Worm (Caenorhabditis elegans) whole organism, L3 larva: Measurements from ENCODE around the gene Y56A3A.41.

Experiments used
- R02D3.7 ChIP-seq: fragments of 150-350 bp; optimal IDR thresholded peaks from 2 replicates; lab custom pipeline; 2014; ENCODE audit warnings: missing biosample characterization, missing genetic modification characterization
- ZK546.5 ChIP-seq: sonication (generic microtip); optimal IDR thresholded peaks from 2 replicates; lab custom pipeline; 2017; ENCODE audit warnings: missing biosample characterization, missing genetic modification characterization
- aly-2 ChIP-seq: fragments of 150-350 bp; optimal IDR thresholded peaks from 2 replicates; lab custom pipeline; 2014; ENCODE audit warnings: missing biosample characterization, missing genetic modification characterization
- ama-1 ChIP-seq: fragments of 150-350 bp; optimal IDR thresholded peaks from 2 replicates; lab custom pipeline; 2018
- ceh-16 ChIP-seq: sonication (generic microtip); optimal IDR thresholded peaks from 2 replicates; lab custom pipeline; 2017; ENCODE audit warnings: missing biosample characterization, missing genetic modification characterization
- ceh-28 ChIP-seq: fragments of 150-350 bp; optimal IDR thresholded peaks from 2 replicates; lab custom pipeline; 2014; ENCODE audit warnings: missing biosample characterization, missing genetic modification reagents, missing genetic modification characterization
- ceh-82 ChIP-seq: fragments of 150-350 bp; optimal IDR thresholded peaks from 2 replicates; lab custom pipeline; 2014; ENCODE audit warnings: missing biosample characterization, missing genetic modification characterization
- elt-3 ChIP-seq, 3 experiments: fragments of 150-350 bp in 1 of 3; sonication (generic microtip) in 2 of 3; optimal IDR thresholded peaks; 2 replicates in 2 of 3; 4 replicates in 1 of 3; lab custom pipeline; 2014 to 2017; ENCODE audit warnings: missing biosample characterization in 3 of 3, missing genetic modification characterization in 3 of 3
- eor-1 ChIP-seq, 2 experiments: fragments of 150-350 bp; optimal IDR thresholded peaks; 2 replicates each; lab custom pipeline; 2014 to 2018; ENCODE audit warnings: missing biosample characterization in 2 of 2, missing genetic modification characterization in 2 of 2
- fkh-10 ChIP-seq: sonication (generic microtip); optimal IDR thresholded peaks from 2 replicates; lab custom pipeline; 2017; ENCODE audit warnings: missing biosample characterization, missing genetic modification reagents, missing genetic modification characterization
- fos-1 ChIP-seq: fragments of 150-350 bp; optimal IDR thresholded peaks from 2 replicates; lab custom pipeline; 2014; ENCODE audit warnings: missing biosample characterization, missing genetic modification characterization
- hmg-11 ChIP-seq: sonication (generic microtip); optimal IDR thresholded peaks from 2 replicates; lab custom pipeline; 2016; ENCODE audit warnings: missing genetic modification characterization, missing compliant biosample characterization
- jun-1 ChIP-seq: fragments of 150-350 bp; optimal IDR thresholded peaks from 2 replicates; lab custom pipeline; 2014; ENCODE audit warnings: missing biosample characterization, missing genetic modification reagents, missing genetic modification characterization
- lin-15B ChIP-seq: fragments of 150-350 bp; optimal IDR thresholded peaks from 2 replicates; lab custom pipeline; 2014; ENCODE audit warnings: missing biosample characterization, missing genetic modification characterization
- lin-39 ChIP-seq: fragments of 150-350 bp; optimal IDR thresholded peaks from 2 replicates; lab custom pipeline; 2018; ENCODE audit warnings: missing biosample characterization, missing genetic modification reagents, missing genetic modification characterization
- lsy-12 ChIP-seq: sonication (generic microtip); optimal IDR thresholded peaks from 2 replicates; lab custom pipeline; 2016; ENCODE audit warnings: mild to moderate bottlenecking, missing genetic modification characterization, missing compliant biosample characterization
- nfya-1 ChIP-seq: sonication (generic microtip); optimal IDR thresholded peaks from 2 replicates; lab custom pipeline; 2017; ENCODE audit warnings: missing genetic modification characterization, mild to moderate bottlenecking, missing compliant biosample characterization, antibody characterized with exemption, moderate library complexity; ENCODE audit not compliant: insufficient read depth
- nhr-12 ChIP-seq: fragments of 150-350 bp; optimal IDR thresholded peaks from 2 replicates; lab custom pipeline; 2014; ENCODE audit warnings: missing biosample characterization, missing genetic modification characterization
- nhr-23 ChIP-seq: fragments of 150-350 bp; optimal IDR thresholded peaks from 2 replicates; lab custom pipeline; 2014; ENCODE audit warnings: missing biosample characterization, missing genetic modification reagents, missing genetic modification characterization
- nhr-25 ChIP-seq: sonication (generic microtip); optimal IDR thresholded peaks from 2 replicates; lab custom pipeline; 2017; ENCODE audit warnings: missing biosample characterization, missing genetic modification characterization
- nhr-43 ChIP-seq: sonication (generic microtip); optimal IDR thresholded peaks from 2 replicates; lab custom pipeline; 2016; ENCODE audit warnings: mild to moderate bottlenecking, missing genetic modification characterization, missing compliant biosample characterization; ENCODE audit not compliant: poor library complexity, severe bottlenecking
- nhr-67 ChIP-seq: fragments of 150-350 bp; optimal IDR thresholded peaks from 2 replicates; lab custom pipeline; 2014; ENCODE audit warnings: missing biosample characterization, missing genetic modification characterization
- nhr-76 ChIP-seq: fragments of 150-350 bp; sonication (generic microtip); optimal IDR thresholded peaks from 5 replicates; lab custom pipeline; 2014; ENCODE audit warnings: missing biosample characterization, missing genetic modification characterization
- pqm-1 ChIP-seq: fragments of 150-350 bp; optimal IDR thresholded peaks from 2 replicates; lab custom pipeline; 2017; ENCODE audit warnings: missing biosample characterization, missing genetic modification characterization, inconsistent platforms
- sea-2 ChIP-seq: fragments of 150-350 bp; sonication (generic microtip); optimal IDR thresholded peaks from 4 replicates; lab custom pipeline; 2014; ENCODE audit warnings: missing biosample characterization, missing genetic modification reagents, missing genetic modification characterization
- skn-1 ChIP-seq: fragments of 150-350 bp; optimal IDR thresholded peaks from 2 replicates; lab custom pipeline; 2014; ENCODE audit warnings: missing biosample characterization, missing genetic modification characterization
- snpc-4 ChIP-seq: fragments of 150-350 bp; optimal IDR thresholded peaks from 2 replicates; lab custom pipeline; 2014; ENCODE audit warnings: missing biosample characterization, missing genetic modification characterization
- tbx-2 ChIP-seq: sonication (generic microtip); optimal IDR thresholded peaks from 2 replicates; lab custom pipeline; 2016; ENCODE audit warnings: mild to moderate bottlenecking, missing genetic modification characterization, missing compliant biosample characterization
- unc-39 ChIP-seq: sonication (generic microtip); optimal IDR thresholded peaks from 4 replicates; lab custom pipeline; 2017; ENCODE audit warnings: missing biosample characterization, missing genetic modification characterization
- unc-62 ChIP-seq: fragments of 150-350 bp; sonication (generic microtip); optimal IDR thresholded peaks from 4 replicates; lab custom pipeline; 2014; ENCODE audit warnings: missing biosample characterization, missing genetic modification reagents, missing genetic modification characterization
- ztf-11 ChIP-seq: fragments of 150-350 bp; optimal IDR thresholded peaks from 2 replicates; lab custom pipeline; 2014; ENCODE audit warnings: missing biosample characterization, missing genetic modification characterization
- ztf-4 ChIP-seq: fragments of 150-350 bp; optimal IDR thresholded peaks from 2 replicates; lab custom pipeline; 2014; ENCODE audit warnings: missing biosample characterization, missing genetic modification characterization

The Y56A3A.41 gene

ce11 chrIII:11935948-11936280, 43.1 kb upstream of the Y56A3A.41 start:
- TF ChIP-seq snpc-4 (tag; lab: Kevin White, UChicago) (peak; percentile 57), nfya-1 (tag; lab: Kevin White, UChicago) (peak; percentile 64), ztf-11 (no peak), fkh-10 (GFP tag; lab: Kevin White, UChicago) (no peak), lin-39 (tag; lab: Kevin White, UChicago) (peak; percentile 34), nhr-76 (tag; lab: Kevin White, UChicago) (no peak), lin-15B (tag; lab: Kevin White, UChicago) (peak; percentile 34), hmg-11 (tag; lab: Kevin White, UChicago) (peak; percentile 37)
- TF ChIP-seq, all 47 proteins: peak for 5

DNA sequence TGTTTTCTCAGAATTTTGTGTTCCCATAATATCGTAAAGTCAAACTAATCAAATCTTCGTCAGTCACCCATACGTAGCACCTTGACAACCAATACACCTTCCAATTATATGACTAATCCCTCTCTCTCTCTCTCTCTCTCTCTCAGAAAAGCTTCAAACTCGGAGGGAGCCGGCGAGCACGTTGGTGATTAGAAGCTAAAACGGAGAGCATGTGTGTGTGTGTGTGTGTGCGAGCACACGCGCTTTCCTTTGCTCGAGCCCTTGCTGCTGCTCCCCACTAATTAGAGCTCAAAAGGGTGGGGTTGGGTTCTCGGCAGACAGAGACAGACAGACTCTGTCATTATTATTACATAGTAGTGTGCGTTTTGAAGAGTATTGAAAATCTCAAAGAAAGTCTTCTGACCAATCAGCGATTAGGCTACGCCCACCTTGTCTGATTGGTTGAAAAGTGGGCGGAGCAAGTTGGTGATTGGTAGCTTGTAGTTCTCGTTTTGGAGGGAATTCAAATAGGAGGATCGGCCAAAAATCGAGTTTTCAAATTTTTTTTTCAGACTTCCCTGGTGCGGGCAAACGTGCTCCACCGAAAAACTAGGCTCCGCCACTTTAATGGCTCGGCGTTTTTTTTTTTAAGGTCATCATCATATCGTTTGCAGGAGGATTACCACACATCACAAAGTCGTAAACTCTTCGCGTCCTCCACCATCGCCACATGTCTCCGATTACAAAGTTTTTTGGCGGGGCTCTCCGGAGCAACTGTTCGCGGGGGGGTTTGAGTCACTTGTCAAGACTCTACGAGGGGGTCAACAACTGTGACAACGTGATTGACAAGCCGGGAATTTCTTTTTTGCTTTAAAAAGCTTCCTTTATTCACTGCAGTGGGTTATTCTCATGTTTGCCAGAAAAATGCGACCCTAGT, 42.5 kb upstream of the Y56A3A.41 start:
- TF ChIP-seq lin-15B (tag; lab: Kevin White, UChicago) (peak; percentile 47), nfya-1 (tag; lab: Kevin White, UChicago) (peak; percentile 99), nhr-23 (no peak), ceh-16 (tag; lab: Kevin White, UChicago) (no peak)

- TF ChIP-seq tbx-2 (tag; lab: Kevin White, UChicago) (no peak), hmg-11 (tag; lab: Kevin White, UChicago) (no peak), ztf-11 (no peak), skn-1 (tag; lab: Kevin White, UChicago) (no peak), lin-15B (tag; lab: Kevin White, UChicago) (no peak), unc-62 (GFP tag; lab: Kevin White, UChicago) (no peak), fos-1 (no peak), ceh-82 (tag; lab: Kevin White, UChicago) (no peak)
Observed at ce11 chrIII:11933539-11933938, 40.7 kb upstream of the Y56A3A.41 start, which contains the start of gene dolk-1. dolk-1 (minus strand) TSS chrIII:11933639.

ce11 chrIII:11931960-11932359, 39.1 kb upstream of the Y56A3A.41 start:
- TF ChIP-seq hmg-11 (tag; lab: Kevin White, UChicago) (no peak), lin-39 (tag; lab: Kevin White, UChicago) (no peak), nhr-12 (tag; lab: Kevin White, UChicago) (no peak), ceh-82 (tag; lab: Kevin White, UChicago) (no peak), nhr-23 (no peak), nfya-1 (tag; lab: Kevin White, UChicago) (no peak), jun-1 (tag; lab: Kevin White, UChicago) (no peak), eor-1 (tag; optimal IDR thresholded peaks at IDR 0.05; lab: Kevin White, UChicago) (no peak), unc-62 (GFP tag; lab: Kevin White, UChicago) (no peak), ama-1 (lab: Kevin White, UChicago) (no peak)

ce11 chrIII:11930899-11931298, 38.1 kb upstream of the Y56A3A.41 start:
- no peak for TF ChIP-seq pqm-1 (tag; lab: Kevin White, UChicago)
- TF ChIP-seq, all 47 proteins: peak for 0

DNA sequence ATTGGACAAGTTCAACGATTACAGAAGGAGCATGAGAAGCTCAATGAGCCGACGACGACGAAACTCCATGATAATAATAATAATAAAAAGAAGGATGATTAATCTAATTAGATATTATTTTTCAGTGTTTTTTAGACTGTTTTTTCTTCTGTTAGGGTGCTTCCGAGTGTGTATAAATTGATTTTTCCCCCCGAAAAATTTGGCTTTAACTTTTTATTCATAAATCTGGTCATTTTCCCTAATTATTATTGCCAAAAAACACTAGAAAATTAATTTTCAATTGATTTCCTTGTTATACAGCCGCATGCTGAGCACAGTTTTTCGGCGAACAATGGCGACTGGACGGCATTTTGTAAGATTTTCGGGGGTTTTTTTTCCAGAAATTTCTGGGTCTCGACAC, 30.7 kb upstream of the Y56A3A.41 start, which contains the start of gene nft-1:
nft-1 (plus strand) TSS at position 301 of the 400 bp plus-strand sequence.
- TF ChIP-seq sea-2 (GFP tag; lab: Kevin White, UChicago) (no peak), ztf-4 (tag; lab: Kevin White, UChicago) (no peak), unc-39 (tag; lab: Kevin White, UChicago) (no peak), elt-3 (tag; optimal IDR thresholded peaks at IDR 0.05; lab: Kevin White, UChicago) (no peak), lin-15B (tag; lab: Kevin White, UChicago) (no peak), R02D3.7 (tag; lab: Kevin White, UChicago) (no peak), nhr-67 (no peak), aly-2 (tag; lab: Kevin White, UChicago) (no peak), ceh-82 (tag; lab: Kevin White, UChicago) (no peak), nhr-76 (tag; lab: Kevin White, UChicago) (no peak), nhr-43 (tag; lab: Kevin White, UChicago) (no peak), nhr-25 (tag; lab: Kevin White, UChicago) (no peak), tbx-2 (tag; lab: Kevin White, UChicago) (no peak), fos-1 (no peak), lsy-12 (tag; lab: Kevin White, UChicago) (no peak), ceh-28 (no peak), ZK546.5 (no peak)
